Worm (Caenorhabditis elegans): ENCODE results near the gene svh-11.
A peak's percentile ranks its signal among the peaks of the same experiment; 100 is the strongest.

The svh-11 gene

ce11 chrV:2218803-2219202 lies 11.9 kb downstream of the svh-11 start, which contains the start of gene nhr-56 (continued):
- TF ChIP-seq T26A8.4 (GFP tag; IDR thresholded peaks at IDR 0.05) (no peak), nhr-48 (tag; optimal IDR thresholded peaks at IDR 0.05) (no peak), jun-1 (tag; optimal IDR thresholded peaks at IDR 0.05) (no peak), D1046.2 (GFP tag; IDR thresholded peaks at IDR 0.05) (no peak), lin-1 (GFP tag; IDR thresholded peaks at IDR 0.05) (no peak), ztf-11 (tag; optimal IDR thresholded peaks at IDR 0.05) (no peak), daf-12 (tag; optimal IDR thresholded peaks at IDR 0.05) (no peak), cey-2 (tag; optimal IDR thresholded peaks at IDR 0.05; ENCODE audit: borderline replicate concordance, insufficient read depth) (no peak), lin-38 (GFP tag; IDR thresholded peaks at IDR 0.05) (no peak), saeg-2 (GFP tag; IDR thresholded peaks at IDR 0.05) (no peak), daf-8 (GFP tag; IDR thresholded peaks at IDR 0.05) (no peak), arid-1 (GFP tag; conservative IDR thresholded peaks at IDR 0.05) (no peak), R02D3.7 (tag; optimal IDR thresholded peaks at IDR 0.05) (no peak), daf-16 (GFP tag; optimal IDR thresholded peaks at IDR 0.05) (no peak), daf-16 (tag; optimal IDR thresholded peaks at IDR 0.05) (peak; percentile 84), nhr-42 (GFP tag; IDR thresholded peaks at IDR 0.05) (no peak), lir-3 (tag; optimal IDR thresholded peaks at IDR 0.05) (no peak), aly-2 (tag; optimal IDR thresholded peaks at IDR 0.05) (no peak), ceh-32 (tag; optimal IDR thresholded peaks at IDR 0.05; ENCODE audit: poor library complexity) (no peak), dve-1 (tag; optimal IDR thresholded peaks at IDR 0.05; ENCODE audit: insufficient read depth) (peak; percentile 67), zip-11 (GFP tag; IDR thresholded peaks at IDR 0.05) (no peak), hmg-1.1 (GFP tag; IDR thresholded peaks at IDR 0.05) (no peak), duxl-1 (tag; optimal IDR thresholded peaks at IDR 0.05; ENCODE audit: poor library complexity) (peak; percentile 38), mxl-3 (GFP tag; optimal IDR thresholded peaks at IDR 0.05) (peak; percentile 49), hlh-11 (tag; optimal IDR thresholded peaks at IDR 0.05) (peak; percentile 81), lsy-2 (tag; optimal IDR thresholded peaks at IDR 0.05) (peak in 1 of 2 experiments; percentile 58), ZK546.5 (tag; optimal IDR thresholded peaks at IDR 0.05) (no peak), mdl-1 (tag; optimal IDR thresholded peaks at IDR 0.05) (peak in 1 of 2 experiments; percentile 49), nhr-6 (tag; optimal IDR thresholded peaks at IDR 0.05) (peak; percentile 20), F37D6.2 (tag; optimal IDR thresholded peaks at IDR 0.05) (no peak), gei-8 (GFP tag; optimal IDR thresholded peaks at IDR 0.05) (no peak), hlh-30 (tag; optimal IDR thresholded peaks at IDR 0.05; ENCODE audit: insufficient read depth) (peak; percentile 86), pha-4 (GFP tag; IDR thresholded peaks at IDR 0.05) (0 out of 2 replicates have a peak, but pooled peaks have one; percentile 16), pha-4 (tag; optimal IDR thresholded peaks at IDR 0.05) (peak; percentile 75), nhr-28 (tag; optimal IDR thresholded peaks at IDR 0.05) (peak; percentile 81), mep-1 (tag; optimal IDR thresholded peaks at IDR 0.05) (peak; percentile 54)

ce11 chrV:2221764-2222163 lies 14.9 kb downstream of the svh-11 start, which contains the start of gene nhr-128:
nhr-128 (plus strand) TSS chrV:2222064.
- TF ChIP-seq gei-8 (GFP tag; optimal IDR thresholded peaks at IDR 0.05) (no peak), fos-1 (tag; optimal IDR thresholded peaks at IDR 0.05) (no peak), snpc-4 (tag; optimal IDR thresholded peaks at IDR 0.05) (no peak), tag-97 (GFP tag; IDR thresholded peaks at IDR 0.05) (no peak), aly-2 (tag; optimal IDR thresholded peaks at IDR 0.05) (no peak), lsy-2 (tag; optimal IDR thresholded peaks at IDR 0.05) (no peak), ZK337.2 (GFP tag; IDR thresholded peaks at IDR 0.05) (no peak), tra-1 (GFP tag; IDR thresholded peaks at IDR 0.05) (no peak), nhr-48 (tag; optimal IDR thresholded peaks at IDR 0.05) (no peak)

Measured in whole organism, L4 larva.